Fruit fly (Drosophila melanogaster) whole organism, prepupa: Measurements from ENCODE around the gene CG32295.

Source experiments
- CG7368 ChIP-seq: fragments of 200-800 bp; sonication (Bioruptor generic); optimal IDR thresholded peaks from 3 replicates; lab custom pipeline; 2016; ENCODE audit warnings: missing biosample characterization, missing genetic modification characterization
- CG8319 ChIP-seq: fragments of 200-800 bp; sonication (Bioruptor generic); optimal IDR thresholded peaks from 3 replicates; lab custom pipeline; 2016; ENCODE audit warnings: missing biosample characterization, missing genetic modification characterization
- Ets21C ChIP-seq: fragments of 200-800 bp; sonication (Bioruptor generic); optimal IDR thresholded peaks from 3 replicates; lab custom pipeline; 2016; ENCODE audit warnings: missing biosample characterization, missing genetic modification characterization
- Sox14 ChIP-seq: fragments of 200-800 bp; sonication (Bioruptor generic); optimal IDR thresholded peaks from 3 replicates; lab custom pipeline; 2016; ENCODE audit warnings: missing biosample characterization, missing genetic modification characterization
- fd59A ChIP-seq: fragments of 200-800 bp; sonication (Bioruptor generic); optimal IDR thresholded peaks from 2 replicates; lab custom pipeline; 2017; ENCODE audit warnings: missing biosample characterization, mild to moderate bottlenecking, missing genetic modification characterization, missing genetic modification reagents

- TF ChIP-seq Sox14 (no peak), CG7368 (no peak), fd59A (GFP tag; lab: Kevin White, UChicago) (no peak), Ets21C (GFP tag; lab: Kevin White, UChicago) (no peak), CG8319 (no peak)
These were observed 47.9 kb upstream of the CG32295 start for dm6 chr3L:2574716-2575115.
